Worm (Caenorhabditis elegans) whole organism, L3 larva: ENCODE data around the gene hacd-1.

Source experiments
- fkh-10 ChIP-seq: sonication (generic microtip); optimal IDR thresholded peaks from 2 replicates; lab custom pipeline; 2017; ENCODE audit warnings: missing biosample characterization, missing genetic modification reagents, missing genetic modification characterization
- nhr-237 ChIP-seq: fragments of 150-350 bp; optimal IDR thresholded peaks from 2 replicates; lab custom pipeline; 2014; ENCODE audit warnings: missing biosample characterization, missing genetic modification characterization
- snpc-4 ChIP-seq: fragments of 150-350 bp; optimal IDR thresholded peaks from 2 replicates; lab custom pipeline; 2014; ENCODE audit warnings: missing biosample characterization, missing genetic modification characterization

ce11 chrV:1499140-1499539, 39.0 kb downstream of the hacd-1 start, which contains the start of gene sru-27:
- TF ChIP-seq fkh-10 (GFP tag; lab: Kevin White, UChicago) (no peak), snpc-4 (no peak), nhr-237 (tag; lab: Kevin White, UChicago) (no peak)
